Fruit fly (Drosophila melanogaster): ENCODE data around the gene CG11756.

CG11756 gene

dm6 chrX:11379747-11380146 lies 31.8 kb downstream of the CG11756 start (continued):
- TF ChIP-seq Sox102F (GFP tag; optimal IDR thresholded peaks at IDR 0.05) (peak; percentile 44), CG30020 (tag; optimal IDR thresholded peaks at IDR 0.05) (no peak), tna (GFP tag; IDR thresholded peaks at IDR 0.05; ENCODE audit: partially characterized antibody) (no peak), fd102C (GFP tag; optimal IDR thresholded peaks at IDR 0.05) (no peak), CG11456 (GFP tag; IDR thresholded peaks at IDR 0.05) (no peak), inv (GFP tag; IDR thresholded peaks at IDR 0.05; ENCODE audit: partially characterized antibody) (no peak), so (GFP tag; IDR thresholded peaks at IDR 0.05) (no peak), amos (GFP tag; IDR thresholded peaks at IDR 0.05; ENCODE audit: partially characterized antibody) (no peak), dmrt11E (tag; optimal IDR thresholded peaks at IDR 0.05) (no peak), CoRest (tag; optimal IDR thresholded peaks at IDR 0.05) (peak; percentile 36), p53 (GFP tag; optimal IDR thresholded peaks at IDR 0.05) (no peak), CG13894 (tag; optimal IDR thresholded peaks at IDR 0.05) (no peak), CG10462 (GFP tag; optimal IDR thresholded peaks at IDR 0.05) (no peak), CG17359 (tag; optimal IDR thresholded peaks at IDR 0.05) (peak; percentile 27), mam (GFP tag; optimal IDR thresholded peaks at IDR 0.05) (no peak), CG11723 (GFP tag; optimal IDR thresholded peaks at IDR 0.05) (no peak), CG7839 (tag; optimal IDR thresholded peaks at IDR 0.05) (peak; percentile 34), her (GFP tag; optimal IDR thresholded peaks at IDR 0.05) (no peak), zf30C (GFP tag; optimal IDR thresholded peaks at IDR 0.05) (no peak), Kr (GFP tag; optimal IDR thresholded peaks at IDR 0.05) (no peak), tap (tag; optimal IDR thresholded peaks at IDR 0.05) (no peak), Oli (tag; optimal IDR thresholded peaks at IDR 0.05) (peak; percentile 40), Side (GFP tag; optimal IDR thresholded peaks at IDR 0.05) (no peak), sima (GFP tag; optimal IDR thresholded peaks at IDR 0.05) (no peak), CG2116 (GFP tag; optimal IDR thresholded peaks at IDR 0.05) (no peak), Camta (GFP tag; optimal IDR thresholded peaks at IDR 0.05) (no peak), CG10209 (GFP tag; optimal IDR thresholded peaks at IDR 0.05) (no peak), MTF-1 (GFP tag; optimal IDR thresholded peaks at IDR 0.05; ENCODE audit: borderline replicate concordance) (no peak), CG5953 (GFP tag; IDR thresholded peaks at IDR 0.05) (no peak), HLHmδ (GFP tag; optimal IDR thresholded peaks at IDR 0.05) (no peak), C15 (GFP tag; IDR thresholded peaks at IDR 0.05) (no peak), Ravus (GFP tag; IDR thresholded peaks at IDR 0.05) (no peak), CG4730 (GFP tag; IDR thresholded peaks at IDR 0.05) (no peak), bbx (GFP tag; IDR thresholded peaks at IDR 0.05; ENCODE audit: partially characterized antibody) (no peak), CG4617 (GFP tag; optimal IDR thresholded peaks at IDR 0.05; ENCODE audit: borderline replicate concordance) (no peak), Blimp-1 (GFP tag; optimal IDR thresholded peaks at IDR 0.05) (peak; percentile 2), CG42726 (GFP tag; IDR thresholded peaks at IDR 0.05; ENCODE audit: partially characterized antibody) (no peak), CG3407 (GFP tag; optimal IDR thresholded peaks at IDR 0.05) (no peak), CG13287 (GFP tag; IDR thresholded peaks at IDR 0.05; ENCODE audit: partially characterized antibody) (no peak), CG1602 (GFP tag; optimal IDR thresholded peaks at IDR 0.05) (no peak), CG10543 (GFP tag; optimal IDR thresholded peaks at IDR 0.05) (no peak), Gug (GFP tag; IDR thresholded peaks at IDR 0.05) (no peak), CG1233 (GFP tag; optimal IDR thresholded peaks at IDR 0.05) (no peak), emc (GFP tag; optimal IDR thresholded peaks at IDR 0.05) (no peak)
